Worm (Caenorhabditis elegans): Measurements from ENCODE around the gene ser-1.

DNA sequence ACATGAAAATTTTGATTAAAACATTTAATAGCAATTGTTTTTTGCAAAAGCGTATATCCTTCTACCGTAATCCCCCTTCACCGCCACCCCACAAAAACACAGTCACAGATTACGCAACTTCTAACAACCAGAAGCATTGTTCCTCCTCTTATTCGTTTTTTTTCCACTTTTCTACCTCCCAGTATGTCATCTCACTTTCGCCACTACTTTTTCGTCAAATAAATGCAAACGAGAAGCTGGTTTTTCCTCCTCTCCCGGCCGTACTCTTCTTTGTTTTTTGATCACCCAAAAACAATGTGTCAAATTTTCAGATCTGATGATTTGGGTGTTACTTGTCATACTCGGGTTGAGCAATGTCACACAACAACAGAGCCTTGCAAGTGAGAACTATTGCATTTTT is 53.5 kb downstream of the ser-1 start, which contains the start of gene C06G1.1:
- TF ChIP-seq ama-1 (optimal IDR thresholded peaks at IDR 0.05) (no peak), dpl-1 (GFP tag; optimal IDR thresholded peaks at IDR 0.05) (no peak), mep-1 (tag; optimal IDR thresholded peaks at IDR 0.05) (no peak), mef-2 (tag; optimal IDR thresholded peaks at IDR 0.05) (no peak), aly-2 (tag; optimal IDR thresholded peaks at IDR 0.05) (no peak), elt-3 (tag; optimal IDR thresholded peaks at IDR 0.05) (no peak), ztf-11 (tag; optimal IDR thresholded peaks at IDR 0.05) (no peak), unc-62 (GFP tag; optimal IDR thresholded peaks at IDR 0.05) (no peak), irx-1 (tag; optimal IDR thresholded peaks at IDR 0.05) (no peak)
